Fruit fly (Drosophila melanogaster): ENCODE data around the gene CG17292.

CG17292 gene

dm6 chr2L:8376717-8377116 lies 6.5 kb downstream of the CG17292 start, which contains the start of the genes CG13390 and CG17294 (continued):
- peak; percentile 100 for TF ChIP-seq gce (GFP tag; IDR thresholded peaks at IDR 0.05)
- TF ChIP-seq CG18764 (GFP tag; optimal IDR thresholded peaks at IDR 0.05) = peak; percentile 99
- TF ChIP-seq eyg (GFP tag; optimal IDR thresholded peaks at IDR 0.05) = peak; percentile 91
- peak; percentile 96 for TF ChIP-seq Mad (GFP tag; optimal IDR thresholded peaks at IDR 0.05)
- TF ChIP-seq sqz (GFP tag; optimal IDR thresholded peaks at IDR 0.05) = peak; percentile 99
- peak; percentile 99 for TF ChIP-seq sens (GFP tag)
- TF ChIP-seq CG9876 (GFP tag; optimal IDR thresholded peaks at IDR 0.05) = peak; percentile 55
- peak; percentile 83 for TF ChIP-seq bigmax (GFP tag; optimal IDR thresholded peaks at IDR 0.05)
- TF ChIP-seq stwl (tag; optimal IDR thresholded peaks at IDR 0.05) = peak; percentile 87
- TF ChIP-seq fd64A (GFP tag; optimal IDR thresholded peaks at IDR 0.05) = peak; percentile 98
- peak; percentile 95 for TF ChIP-seq pho (GFP tag; optimal IDR thresholded peaks at IDR 0.05)
- TF ChIP-seq tx (GFP tag; optimal IDR thresholded peaks at IDR 0.05) = peak; percentile 89
- TF ChIP-seq HmgD (GFP tag; optimal IDR thresholded peaks at IDR 0.05) = peak; percentile 10
- TF ChIP-seq Bteb2 (GFP tag; optimal IDR thresholded peaks at IDR 0.05) = peak; percentile 98
- peak; percentile 98 for TF ChIP-seq Lim3 (GFP tag; IDR thresholded peaks at IDR 0.05)
- TF ChIP-seq Sry-β (GFP tag; optimal IDR thresholded peaks at IDR 0.05) = peak; percentile 76
- TF ChIP-seq ara (GFP tag; IDR thresholded peaks at IDR 0.05) = peak; percentile 99
- TF ChIP-seq CG12744 (GFP tag; optimal IDR thresholded peaks at IDR 0.05) = peak; percentile 96
- peak; percentile 97 for TF ChIP-seq CG1024 (GFP tag; IDR thresholded peaks at IDR 0.05)
- TF ChIP-seq CG8924 (tag; optimal IDR thresholded peaks at IDR 0.05) = peak; percentile 100
- TF ChIP-seq CG10959 (GFP tag; IDR thresholded peaks at IDR 0.05) = peak; percentile 99
- peak; percentile 96 for TF ChIP-seq Optix (GFP tag; IDR thresholded peaks at IDR 0.05)
- peak; percentile 93 for TF ChIP-seq pnt (GFP tag; optimal IDR thresholded peaks at IDR 0.05)
- peak; percentile 98 for TF ChIP-seq CG4820 (GFP tag; optimal IDR thresholded peaks at IDR 0.05)
- TF ChIP-seq sens-2 (GFP tag; IDR thresholded peaks at IDR 0.05) = peak; percentile 99
- TF ChIP-seq jumu (GFP tag; optimal IDR thresholded peaks at IDR 0.05) = peak; percentile 91
- peak; percentile 99 for TF ChIP-seq CG10979 (tag; optimal IDR thresholded peaks at IDR 0.05)
- peak; percentile 100 for TF ChIP-seq Xbp1 (GFP tag; optimal IDR thresholded peaks at IDR 0.05)
- peak; percentile 100 for TF ChIP-seq Fer1 (GFP tag; optimal IDR thresholded peaks at IDR 0.05)
- peak; percentile 99 for TF ChIP-seq CG2199 (GFP tag; IDR thresholded peaks at IDR 0.05)
- TF ChIP-seq BEAF-32 (GFP tag; optimal IDR thresholded peaks at IDR 0.05) = peak; percentile 75
- peak; percentile 93 for TF ChIP-seq CG30020 (tag; optimal IDR thresholded peaks at IDR 0.05)
- peak; percentile 95 for TF ChIP-seq HLH54F (GFP tag; optimal IDR thresholded peaks at IDR 0.05)
- peak; percentile 99 for TF ChIP-seq CG31388 (GFP tag; optimal IDR thresholded peaks at IDR 0.05)
- TF ChIP-seq knrl (GFP tag; IDR thresholded peaks at IDR 0.05; ENCODE audit: partially characterized antibody) = peak; percentile 76
- TF ChIP-seq CG12391 (tag; optimal IDR thresholded peaks at IDR 0.05) = peak; percentile 100
- peak; percentile 94 for TF ChIP-seq wek (GFP tag; optimal IDR thresholded peaks at IDR 0.05)
- peak; percentile 99 for TF ChIP-seq Nf-YA (GFP tag; IDR thresholded peaks at IDR 0.05)
- peak; percentile 100 for TF ChIP-seq CG3847 (GFP tag; IDR thresholded peaks at IDR 0.05)
- peak; percentile 100 for TF ChIP-seq unpg (GFP tag; optimal IDR thresholded peaks at IDR 0.05)
- peak; percentile 98 for TF ChIP-seq scrt (GFP tag; optimal IDR thresholded peaks at IDR 0.05)
- TF ChIP-seq ftz-f1 (GFP tag; optimal IDR thresholded peaks at IDR 0.05) = peak; percentile 82
- TF ChIP-seq CHES-1-like (GFP tag; optimal IDR thresholded peaks at IDR 0.05) = peak; percentile 87
- peak; percentile 99 for TF ChIP-seq CG1602 (GFP tag; optimal IDR thresholded peaks at IDR 0.05)
- TF ChIP-seq CG5245 (GFP tag; optimal IDR thresholded peaks at IDR 0.05) = peak; percentile 98
- peak; percentile 84 for TF ChIP-seq Mes4 (GFP tag; optimal IDR thresholded peaks at IDR 0.05)
- TF ChIP-seq ranshi (GFP tag; IDR thresholded peaks at IDR 0.05) = peak; percentile 100
- peak; percentile 99 for TF ChIP-seq toy (GFP tag; IDR thresholded peaks at IDR 0.05)
- TF ChIP-seq CG12219 (GFP tag; optimal IDR thresholded peaks at IDR 0.05) = peak; percentile 99
- TF ChIP-seq cad (GFP tag; optimal IDR thresholded peaks at IDR 0.05) = no peak
- peak; percentile 90 for TF ChIP-seq crc (GFP tag; optimal IDR thresholded peaks at IDR 0.05)
- peak; percentile 99 for TF ChIP-seq croc (GFP tag; conservative IDR thresholded peaks at IDR 0.05)
